Fruit fly (Drosophila melanogaster) whole organism, embryonic: Measurements from ENCODE around the gene CG34242.

Source experiments
- Antp ChIP-seq: fragments of 200-800 bp; sonication (Bioruptor generic); optimal IDR thresholded peaks from 3 replicates; lab custom pipeline; 2016; ENCODE audit warnings: missing biosample characterization, missing genetic modification characterization
- Atf-2 ChIP-seq: fragments of 200-800 bp; sonication (Bioruptor generic); optimal IDR thresholded peaks from 2 replicates; lab custom pipeline; 2016; ENCODE audit warnings: missing biosample characterization, missing genetic modification characterization
- BEAF-32 ChIP-seq: fragments of 200-800 bp; sonication (Bioruptor generic); optimal IDR thresholded peaks from 3 replicates; lab custom pipeline; 2017; ENCODE audit warnings: missing biosample characterization, missing genetic modification characterization, mild to moderate bottlenecking, moderate library complexity, missing genetic modification reagents
- BtbVII ChIP-seq: fragments of 200-800 bp; sonication (Bioruptor generic); optimal IDR thresholded peaks from 3 replicates; lab custom pipeline; 2017; ENCODE audit warnings: missing biosample characterization, mild to moderate bottlenecking, missing genetic modification characterization
- Bteb2 ChIP-seq: fragments of 200-800 bp; sonication (Bioruptor generic); optimal IDR thresholded peaks from 2 replicates; lab custom pipeline; 2016; ENCODE audit warnings: missing biosample characterization, missing genetic modification characterization
- CG10147 ChIP-seq: fragments of 200-800 bp; sonication (Bioruptor generic); optimal IDR thresholded peaks from 2 replicates; lab custom pipeline; 2019; ENCODE audit warnings: missing biosample characterization, mild to moderate bottlenecking, missing genetic modification characterization, moderate library complexity
- CG10209 ChIP-seq: fragments of 200-800 bp; sonication (Bioruptor generic); optimal IDR thresholded peaks from 3 replicates; lab custom pipeline; 2017; ENCODE audit warnings: missing biosample characterization, mild to moderate bottlenecking, missing genetic modification characterization, missing genetic modification reagents
- CG10274 ChIP-seq: fragments of 200-800 bp; sonication (Bioruptor generic); optimal IDR thresholded peaks from 3 replicates; lab custom pipeline; 2017; ENCODE audit warnings: missing biosample characterization, mild to moderate bottlenecking, missing genetic modification characterization
- CG12155 ChIP-seq: fragments of 200-800 bp; sonication (Bioruptor generic); optimal IDR thresholded peaks from 3 replicates; lab custom pipeline; 2016; ENCODE audit warnings: missing biosample characterization, missing genetic modification characterization
- CG12299 ChIP-seq: fragments of 200-800 bp; sonication (Bioruptor generic); optimal IDR thresholded peaks from 2 replicates; lab custom pipeline; 2018; ENCODE audit warnings: missing biosample characterization, mild to moderate bottlenecking, missing genetic modification characterization
- CG12744 ChIP-seq: fragments of 200-800 bp; sonication (Bioruptor generic); optimal IDR thresholded peaks from 2 replicates; lab custom pipeline; 2016; ENCODE audit warnings: missing biosample characterization, missing genetic modification characterization
- CG1832 ChIP-seq: fragments of 200-800 bp; sonication (Bioruptor generic); optimal IDR thresholded peaks from 2 replicates; lab custom pipeline; 2017; ENCODE audit warnings: missing biosample characterization, mild to moderate bottlenecking, missing genetic modification characterization, inconsistent platforms
- CG2678 ChIP-seq: fragments of 200-800 bp; sonication (Bioruptor generic); optimal IDR thresholded peaks from 3 replicates; lab custom pipeline; 2019; ENCODE audit warnings: missing biosample characterization, mild to moderate bottlenecking, missing genetic modification characterization, moderate library complexity
- CG31441 ChIP-seq: fragments of 200-800 bp; sonication (Bioruptor generic); IDR thresholded peaks from 2 replicates; pipeline ENCODE4 v1.3.6; 2022; ENCODE audit warnings: missing biosample characterization, missing genetic modification characterization
- CG3163 ChIP-seq: fragments of 200-800 bp; sonication (Bioruptor generic); optimal IDR thresholded peaks from 3 replicates; lab custom pipeline; 2016; ENCODE audit warnings: missing biosample characterization, missing genetic modification characterization
- CG42726 ChIP-seq: fragments of 200-800 bp; sonication (Bioruptor generic); IDR thresholded peaks from 2 replicates; pipeline ENCODE4 v1.3.6; 2022; ENCODE audit warnings: missing biosample characterization, missing genetic modification characterization; ENCODE audit not compliant: partially characterized antibody
- CG7357 ChIP-seq: fragments of 200-800 bp; sonication (Bioruptor generic); IDR thresholded peaks from 3 replicates; pipeline ENCODE4 v1.3.6; 2022; ENCODE audit warnings: missing biosample characterization, missing genetic modification characterization
- CG9797 ChIP-seq: fragments of 200-800 bp; sonication (Bioruptor generic); optimal IDR thresholded peaks from 3 replicates; lab custom pipeline; 2018; ENCODE audit warnings: missing biosample characterization, mild to moderate bottlenecking, missing genetic modification characterization
- Doc2 ChIP-seq: fragments of 200-800 bp; sonication (Bioruptor generic); IDR thresholded peaks from 2 replicates; pipeline ENCODE4 v1.3.6; 2022; ENCODE audit warnings: missing biosample characterization, missing genetic modification characterization
- E2f1 ChIP-seq: fragments of 200-800 bp; sonication (Bioruptor generic); IDR thresholded peaks from 2 replicates; pipeline ENCODE4 v1.3.6; 2022; ENCODE audit warnings: missing biosample characterization, missing genetic modification characterization
- Fer3 ChIP-seq: fragments of 200-800 bp; sonication (Bioruptor generic); optimal IDR thresholded peaks from 2 replicates; lab custom pipeline; 2018; ENCODE audit warnings: missing biosample characterization, mild to moderate bottlenecking, missing genetic modification characterization, moderate library complexity
- HLHmδ ChIP-seq: fragments of 200-800 bp; sonication (Bioruptor generic); optimal IDR thresholded peaks from 2 replicates; lab custom pipeline; 2018; ENCODE audit warnings: missing biosample characterization, mild to moderate bottlenecking, missing genetic modification characterization, moderate library complexity
- Hand ChIP-seq: fragments of 200-800 bp; sonication (Bioruptor generic); optimal IDR thresholded peaks from 2 replicates; lab custom pipeline; 2017; ENCODE audit warnings: mild to moderate bottlenecking, missing biosample characterization, missing genetic modification reagents, missing genetic modification characterization
- MBD-R2 ChIP-seq: fragments of 200-800 bp; sonication (Bioruptor generic); IDR thresholded peaks from 2 replicates; pipeline ENCODE4 v1.3.6; 2022; ENCODE audit warnings: missing biosample characterization, missing genetic modification characterization
- MTF-1 ChIP-seq: fragments of 200-800 bp; sonication (Bioruptor generic); optimal IDR thresholded peaks from 2 replicates; lab custom pipeline; 2018; ENCODE audit warnings: missing biosample characterization, mild to moderate bottlenecking, missing genetic modification characterization, borderline replicate concordance
- Mad ChIP-seq: fragments of 200-800 bp; sonication (Bioruptor generic); optimal IDR thresholded peaks from 2 replicates; lab custom pipeline; 2016; ENCODE audit warnings: missing biosample characterization, missing genetic modification characterization
- Meics ChIP-seq: fragments of 200-800 bp; sonication (Bioruptor generic); optimal IDR thresholded peaks from 2 replicates; lab custom pipeline; 2017; ENCODE audit warnings: missing biosample characterization, mild to moderate bottlenecking, missing genetic modification characterization
- Mes4 ChIP-seq: fragments of 200-800 bp; sonication (Bioruptor generic); optimal IDR thresholded peaks from 2 replicates; lab custom pipeline; 2016; ENCODE audit warnings: missing biosample characterization, missing genetic modification characterization
- Oaz ChIP-seq: fragments of 200-800 bp; sonication (Bioruptor generic); IDR thresholded peaks from 2 replicates; pipeline ENCODE4 v1.3.6; 2022; ENCODE audit warnings: missing biosample characterization, missing genetic modification characterization
- PHDP ChIP-seq: fragments of 200-800 bp; sonication (Bioruptor generic); optimal IDR thresholded peaks from 3 replicates; lab custom pipeline; 2018; ENCODE audit warnings: missing biosample characterization, mild to moderate bottlenecking, missing genetic modification characterization, moderate library complexity
- Ravus ChIP-seq: fragments of 200-800 bp; sonication (Bioruptor generic); IDR thresholded peaks from 2 replicates; pipeline ENCODE4 v1.3.6; 2022; ENCODE audit warnings: missing biosample characterization, missing genetic modification characterization
- Usf ChIP-seq: fragments of 200-800 bp; sonication (Bioruptor generic); optimal IDR thresholded peaks from 2 replicates; lab custom pipeline; 2017; ENCODE audit warnings: missing genotype, missing biosample characterization, missing genetic modification characterization
- abd-A ChIP-seq: fragments of 200-800 bp; sonication (Bioruptor generic); optimal IDR thresholded peaks from 3 replicates; lab custom pipeline; 2019; ENCODE audit warnings: missing biosample characterization, mild to moderate bottlenecking, missing genetic modification characterization, moderate library complexity
- bowl ChIP-seq: fragments of 200-800 bp; sonication (Bioruptor generic); IDR thresholded peaks from 2 replicates; pipeline ENCODE4 v1.3.6; 2022; ENCODE audit warnings: missing biosample characterization, missing genetic modification characterization
- br ChIP-seq: fragments of >200 bp; optimal IDR thresholded peaks from 2 replicates; lab custom pipeline; 2017
- dati ChIP-seq: fragments of 200-800 bp; sonication (Bioruptor generic); IDR thresholded peaks from 2 replicates; pipeline ENCODE4 v1.3.6; 2022; ENCODE audit warnings: missing biosample characterization, missing genetic modification characterization
- esg ChIP-seq: fragments of 200-800 bp; sonication (Bioruptor generic); conservative IDR thresholded peaks from 2 replicates; pipeline ENCODE4 v1.3.6; 2022; ENCODE audit warnings: missing biosample characterization, missing genetic modification characterization
- h ChIP-seq: fragments of >200 bp; optimal IDR thresholded peaks from 2 replicates; lab custom pipeline; 2017
- lab ChIP-seq: fragments of 200-800 bp; sonication (Bioruptor generic); optimal IDR thresholded peaks from 3 replicates; lab custom pipeline; 2017; ENCODE audit warnings: missing biosample characterization, missing genetic modification characterization, mild to moderate bottlenecking, moderate library complexity, missing genetic modification reagents
- lilli ChIP-seq: fragments of 200-800 bp; sonication (Bioruptor generic); optimal IDR thresholded peaks from 3 replicates; lab custom pipeline; 2016; ENCODE audit warnings: missing biosample characterization, missing genetic modification characterization
- lola ChIP-seq, 3 experiments: fragments of >200 bp in 2 of 3; fragments of 200-800 bp in 1 of 3; sonication (Bioruptor generic) in 1 of 3; optimal IDR thresholded peaks; 2 replicates each; lab custom pipeline; 2017 to 2019; ENCODE audit warnings: missing biosample characterization in 3 of 3, missing genetic modification characterization in 3 of 3, mild to moderate bottlenecking in 1 of 3, moderate library complexity in 1 of 3
- luna ChIP-seq: fragments of 200-800 bp; sonication (Bioruptor generic); optimal IDR thresholded peaks from 2 replicates; lab custom pipeline; 2016; ENCODE audit warnings: missing biosample characterization, missing genetic modification characterization
- odd ChIP-seq: fragments of 200-800 bp; sonication (Bioruptor generic); optimal IDR thresholded peaks from 2 replicates; lab custom pipeline; 2017; ENCODE audit warnings: missing biosample characterization, mild to moderate bottlenecking, missing genetic modification characterization
- org-1 ChIP-seq: fragments of 200-800 bp; sonication (Bioruptor generic); optimal IDR thresholded peaks from 2 replicates; lab custom pipeline; 2017; ENCODE audit warnings: missing biosample characterization, missing genetic modification characterization
- pzg ChIP-seq: fragments of 200-800 bp; sonication (Bioruptor generic); optimal IDR thresholded peaks from 3 replicates; lab custom pipeline; 2018; ENCODE audit warnings: missing biosample characterization, mild to moderate bottlenecking, missing genetic modification characterization, moderate library complexity
- rib ChIP-seq: fragments of 200-800 bp; sonication (Bioruptor generic); IDR thresholded peaks from 2 replicates; pipeline ENCODE4 v1.3.6; 2022; ENCODE audit warnings: missing biosample characterization, missing genetic modification characterization
- schlank ChIP-seq: fragments of 200-800 bp; sonication (Bioruptor generic); optimal IDR thresholded peaks from 2 replicates; lab custom pipeline; 2018; ENCODE audit warnings: missing biosample characterization, mild to moderate bottlenecking, missing genetic modification characterization
- sima ChIP-seq: fragments of 200-800 bp; sonication (Bioruptor generic); optimal IDR thresholded peaks from 2 replicates; lab custom pipeline; 2016; ENCODE audit warnings: missing biosample characterization, missing genetic modification characterization
- sqz ChIP-seq: fragments of 200-800 bp; sonication (Bioruptor generic); optimal IDR thresholded peaks from 3 replicates; lab custom pipeline; 2018; ENCODE audit warnings: missing biosample characterization, mild to moderate bottlenecking, missing genetic modification characterization
- ssp ChIP-seq: fragments of 200-800 bp; sonication (Bioruptor generic); IDR thresholded peaks from 2 replicates; pipeline ENCODE4 v1.3.6; 2022; ENCODE audit warnings: missing biosample characterization, missing genetic modification characterization
- usp ChIP-seq: fragments of >200 bp; optimal IDR thresholded peaks from 2 replicates; lab custom pipeline; 2017; ENCODE audit warnings: missing biosample characterization, missing genetic modification characterization

CG34242 gene

DNA sequence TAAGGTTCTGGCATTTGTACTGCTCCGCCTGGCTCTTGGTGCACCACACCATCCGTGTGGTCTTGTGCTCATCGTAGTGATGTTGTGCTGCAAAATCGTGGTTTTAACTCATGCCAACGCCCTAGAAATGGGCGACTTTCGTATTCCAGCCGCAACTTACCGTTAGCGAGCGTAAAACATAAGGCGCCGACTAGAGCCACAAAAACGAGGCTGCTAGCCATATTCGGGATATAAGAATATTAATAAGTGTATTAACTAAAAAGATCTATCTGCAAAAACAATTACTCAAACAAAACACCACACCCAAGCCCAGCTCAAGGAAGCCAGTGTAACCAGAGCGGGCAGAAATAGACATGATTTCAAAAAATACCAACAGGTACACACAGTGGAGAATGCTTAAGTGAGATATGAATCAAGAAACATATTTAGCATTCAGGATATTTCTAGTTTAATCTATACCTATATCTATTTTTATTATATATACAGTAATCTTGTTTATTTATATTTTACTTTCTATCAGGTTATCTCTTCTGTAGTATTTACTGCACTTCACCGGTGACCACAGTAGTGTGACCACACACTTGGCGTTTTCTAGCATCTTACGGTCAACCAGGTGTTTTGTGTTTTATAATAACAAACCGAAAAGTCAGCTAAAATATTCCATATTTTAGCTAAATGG, at the start of gene CG34242, which contains the start of gene Tsf2 (continued):
- TF ChIP-seq CG42726 (GFP tag; lab: Robert Waterston, UW) (no peak), Antp (GFP tag; lab: Kevin White, UChicago) (no peak), CG1832 (GFP tag; lab: Kevin White, UChicago) (no peak), Doc2 (GFP tag; lab: Robert Waterston, UW) (peak; percentile 52; the same call in 1 of the 2 replicates), odd (GFP tag; lab: Kevin White, UChicago) (no peak), CG9797 (GFP tag; lab: Kevin White, UChicago) (peak; percentile 81), E2f1 (GFP tag; lab: Robert Waterston, UW) (peak; percentile 93), org-1 (GFP tag; lab: Kevin White, UChicago) (peak; percentile 2), MTF-1 (peak; percentile 39), dati (GFP tag; lab: Robert Waterston, UW) (no peak), bowl (GFP tag; lab: Robert Waterston, UW) (peak; percentile 78), Ravus (GFP tag; lab: Robert Waterston, UW) (peak; percentile 50; the same call in 1 of the 2 replicates), Fer3 (peak; percentile 90), rib (peak; percentile 72), lab (peak; percentile 86), CG31441 (GFP tag; lab: Robert Waterston, UW) (peak; percentile 89), CG12299 (peak; percentile 16), CG10274 (GFP tag; lab: Kevin White, UChicago) (no peak), CG12744 (GFP tag; lab: Kevin White, UChicago) (no peak), lola (GFP tag; optimal IDR thresholded peaks at IDR 0.05; lab: Kevin White, UChicago) (no peak), br (no peak), usp (GFP tag; lab: Kevin White, UChicago) (no peak), sima (GFP tag; lab: Kevin White, UChicago) (no peak), ssp (GFP tag; lab: Robert Waterston, UW) (peak; percentile 88), Usf (GFP tag; lab: Kevin White, UChicago) (no peak), Atf-2 (GFP tag; lab: Kevin White, UChicago) (no peak), Meics (peak; percentile 88), abd-A (no peak), PHDP (tag; lab: Kevin White, UChicago) (peak; percentile 6), CG3163 (no peak), lilli (GFP tag; lab: Kevin White, UChicago) (no peak), CG2678 (tag; lab: Kevin White, UChicago) (peak; percentile 93), MBD-R2 (peak; percentile 91), Mad (GFP tag; lab: Kevin White, UChicago) (no peak), CG12155 (GFP tag; lab: Kevin White, UChicago) (peak; percentile 1), pzg (GFP tag; lab: Kevin White, UChicago) (peak; percentile 57), esg (GFP tag; lab: Robert Waterston, UW) (peak; percentile 97), schlank (tag; lab: Kevin White, UChicago) (no peak), CG10209 (GFP tag; lab: Kevin White, UChicago) (peak; percentile 4), CG10147 (GFP tag; lab: Kevin White, UChicago) (peak; percentile 76), HLHmδ (GFP tag; lab: Kevin White, UChicago) (no peak), h (no peak), Hand (GFP tag; lab: Kevin White, UChicago) (no peak), luna (GFP tag; lab: Kevin White, UChicago) (no peak), BtbVII (peak; percentile 68), Mes4 (GFP tag; lab: Kevin White, UChicago) (no peak), Oaz (GFP tag; lab: Robert Waterston, UW) (peak; percentile 88), BEAF-32 (GFP tag; lab: Kevin White, UChicago) (no peak), CG7357 (GFP tag; lab: Robert Waterston, UW) (peak; percentile 91), sqz (GFP tag; lab: Kevin White, UChicago) (no peak), Bteb2 (GFP tag; lab: Kevin White, UChicago) (no peak)
